Worm (Caenorhabditis elegans): ENCODE data around the gene F33C8.2.

Gene F33C8.2

DNA sequence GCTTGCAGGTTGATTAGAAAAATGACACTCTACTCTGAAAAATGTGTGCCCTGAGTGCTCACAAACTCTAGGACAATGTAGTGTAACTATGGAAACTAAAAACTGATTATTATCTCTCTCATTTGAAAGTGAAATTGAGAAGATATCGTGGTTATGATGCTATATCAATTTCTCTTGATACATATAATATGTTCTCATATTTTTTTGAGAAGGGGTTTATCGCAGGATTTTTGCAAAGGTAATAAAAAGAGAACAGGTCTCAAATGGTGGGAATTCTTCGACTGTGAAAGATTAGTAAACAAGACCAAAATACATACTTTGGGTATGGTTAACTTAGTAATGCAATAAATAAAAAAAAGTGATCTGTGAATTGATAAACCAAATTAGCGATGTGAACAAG, 16.4 kb downstream of the F33C8.2 start:
- TF ChIP-seq B0310.2 (tag; optimal IDR thresholded peaks at IDR 0.05) (no peak), hnd-1 (tag; optimal IDR thresholded peaks at IDR 0.05) (no peak), hmg-4 (GFP tag; optimal IDR thresholded peaks at IDR 0.05) (no peak), tbx-37 (GFP tag; conservative IDR thresholded peaks at IDR 0.05) (no peak), F13C5.2 (tag; optimal IDR thresholded peaks at IDR 0.05) (no peak), pes-1 (GFP tag; IDR thresholded peaks at IDR 0.05) (no peak), flt-1 (GFP tag; IDR thresholded peaks at IDR 0.05) (no peak), hmbx-1 (tag; optimal IDR thresholded peaks at IDR 0.05) (no peak), scrt-1 (GFP tag; IDR thresholded peaks at IDR 0.05) (no peak), tbx-11 (GFP tag; IDR thresholded peaks at IDR 0.05) (no peak), ets-7 (tag; optimal IDR thresholded peaks at IDR 0.05) (no peak), ceh-13 (GFP tag; optimal IDR thresholded peaks at IDR 0.05) (no peak), sea-1 (GFP tag; conservative IDR thresholded peaks at IDR 0.05) (no peak), ceh-36 (tag; optimal IDR thresholded peaks at IDR 0.05) (no peak), tra-4 (tag; optimal IDR thresholded peaks at IDR 0.05) (no peak), ama-1 (optimal IDR thresholded peaks at IDR 0.05) (no peak), aly-1 (tag; optimal IDR thresholded peaks at IDR 0.05) (no peak)

DNA sequence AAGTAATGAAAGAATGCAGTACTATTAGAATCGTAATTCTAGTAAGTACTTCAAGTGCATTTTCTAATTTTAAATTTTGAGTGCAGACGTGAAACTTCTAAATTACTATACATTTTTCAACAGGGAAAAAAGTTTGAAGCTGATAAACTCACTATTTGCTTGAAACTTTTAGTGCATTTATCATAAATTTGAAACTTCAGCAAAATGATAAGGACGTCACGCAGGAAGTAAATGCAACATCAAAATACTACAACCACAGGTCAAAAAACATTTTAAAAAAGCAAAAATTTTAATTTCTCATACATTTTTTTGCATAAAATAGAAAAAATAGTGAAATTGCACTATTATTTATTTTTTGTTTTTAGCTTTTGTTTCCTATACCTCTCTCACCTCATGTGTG, 18.3 kb downstream of the F33C8.2 start:
- TF ChIP-seq ceh-36 (tag; optimal IDR thresholded peaks at IDR 0.05), result no peak
- TF ChIP-seq flt-1 (GFP tag; IDR thresholded peaks at IDR 0.05), result no peak
- no peak for TF ChIP-seq ets-7 (tag; optimal IDR thresholded peaks at IDR 0.05)
- TF ChIP-seq tra-4 (tag; optimal IDR thresholded peaks at IDR 0.05), result no peak
- no peak for TF ChIP-seq sea-1 (GFP tag; conservative IDR thresholded peaks at IDR 0.05)
- TF ChIP-seq scrt-1 (GFP tag; IDR thresholded peaks at IDR 0.05), result no peak
- no peak for TF ChIP-seq tbx-37 (GFP tag; conservative IDR thresholded peaks at IDR 0.05)
- no peak for TF ChIP-seq B0310.2 (tag; optimal IDR thresholded peaks at IDR 0.05)
- TF ChIP-seq pes-1 (GFP tag; IDR thresholded peaks at IDR 0.05), result no peak
- TF ChIP-seq ama-1 (optimal IDR thresholded peaks at IDR 0.05), result no peak
- no peak for TF ChIP-seq hmbx-1 (tag; optimal IDR thresholded peaks at IDR 0.05)
- TF ChIP-seq tbx-11 (GFP tag; IDR thresholded peaks at IDR 0.05), result no peak
- TF ChIP-seq F13C5.2 (tag; optimal IDR thresholded peaks at IDR 0.05), result no peak
- TF ChIP-seq ceh-13 (GFP tag; optimal IDR thresholded peaks at IDR 0.05), result no peak
- no peak for TF ChIP-seq hnd-1 (tag; optimal IDR thresholded peaks at IDR 0.05)
- TF ChIP-seq hmg-4 (GFP tag; optimal IDR thresholded peaks at IDR 0.05), result no peak
- no peak for TF ChIP-seq aly-1 (tag; optimal IDR thresholded peaks at IDR 0.05)

ce11 chrX:14740019-14740418, 18.8 kb downstream of the F33C8.2 start, which contains the start of gene C05G5.1:
C05G5.1 (minus strand) TSS chrX:14740119.
- TF ChIP-seq hnd-1 (tag; optimal IDR thresholded peaks at IDR 0.05) (no peak), pes-1 (GFP tag; IDR thresholded peaks at IDR 0.05) (no peak), tbx-11 (GFP tag; IDR thresholded peaks at IDR 0.05) (no peak), ets-7 (tag; optimal IDR thresholded peaks at IDR 0.05) (no peak)

ce11 chrX:14743210-14743609, 22.0 kb downstream of the F33C8.2 start:
- no peak for TF ChIP-seq ets-7 (tag; optimal IDR thresholded peaks at IDR 0.05)
- TF ChIP-seq sea-1 (GFP tag; conservative IDR thresholded peaks at IDR 0.05), result no peak
- TF ChIP-seq F13C5.2 (tag; optimal IDR thresholded peaks at IDR 0.05), result no peak
- TF ChIP-seq tbx-37 (GFP tag; conservative IDR thresholded peaks at IDR 0.05), result no peak
- TF ChIP-seq aly-1 (tag; optimal IDR thresholded peaks at IDR 0.05), result no peak
- no peak for TF ChIP-seq ama-1 (optimal IDR thresholded peaks at IDR 0.05)
- no peak for TF ChIP-seq ceh-36 (tag; optimal IDR thresholded peaks at IDR 0.05)
- TF ChIP-seq tra-4 (tag; optimal IDR thresholded peaks at IDR 0.05), result no peak
- no peak for TF ChIP-seq hmbx-1 (tag; optimal IDR thresholded peaks at IDR 0.05)
- no peak for TF ChIP-seq flt-1 (GFP tag; IDR thresholded peaks at IDR 0.05)
- no peak for TF ChIP-seq hnd-1 (tag; optimal IDR thresholded peaks at IDR 0.05)
- TF ChIP-seq pes-1 (GFP tag; IDR thresholded peaks at IDR 0.05), result no peak
- TF ChIP-seq ceh-13 (GFP tag; optimal IDR thresholded peaks at IDR 0.05), result no peak
- TF ChIP-seq hmg-4 (GFP tag; optimal IDR thresholded peaks at IDR 0.05), result no peak
- no peak for TF ChIP-seq tbx-11 (GFP tag; IDR thresholded peaks at IDR 0.05)
- TF ChIP-seq scrt-1 (GFP tag; IDR thresholded peaks at IDR 0.05), result no peak
- TF ChIP-seq B0310.2 (tag; optimal IDR thresholded peaks at IDR 0.05), result no peak

DNA sequence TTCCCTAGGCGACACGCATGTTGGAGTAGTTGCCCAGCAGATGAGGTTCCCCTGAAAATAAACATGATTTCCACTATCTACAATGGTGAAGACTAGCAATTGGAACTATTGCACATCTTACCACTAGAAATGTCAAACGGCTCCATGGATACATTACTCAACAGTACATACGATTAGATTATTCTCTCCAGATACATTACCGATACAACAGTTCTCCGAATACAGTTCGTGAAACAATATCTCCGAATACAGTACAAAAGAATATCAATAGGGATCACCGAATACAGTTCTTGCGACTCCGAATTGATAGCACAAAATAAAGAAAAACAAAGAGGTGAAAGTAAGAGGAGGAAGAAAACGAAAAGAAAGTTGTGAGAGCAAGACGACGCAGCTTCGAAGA, 22.6 kb downstream of the F33C8.2 start, which contains the start of gene C05G5.7:
TSS of gene C05G5.7 (minus strand) at position 1 of the 400 bp plus-strand sequence.
- TF ChIP-seq scrt-1 (GFP tag; IDR thresholded peaks at IDR 0.05) (no peak), hmbx-1 (tag; optimal IDR thresholded peaks at IDR 0.05) (no peak), tbx-37 (GFP tag; conservative IDR thresholded peaks at IDR 0.05) (no peak), ama-1 (optimal IDR thresholded peaks at IDR 0.05) (no peak), B0310.2 (tag; optimal IDR thresholded peaks at IDR 0.05) (no peak), aly-1 (tag; optimal IDR thresholded peaks at IDR 0.05) (no peak), tbx-11 (GFP tag; IDR thresholded peaks at IDR 0.05) (no peak), F13C5.2 (tag; optimal IDR thresholded peaks at IDR 0.05) (no peak), flt-1 (GFP tag; IDR thresholded peaks at IDR 0.05) (no peak), hnd-1 (tag; optimal IDR thresholded peaks at IDR 0.05) (no peak), ceh-13 (GFP tag; optimal IDR thresholded peaks at IDR 0.05) (no peak)

DNA sequence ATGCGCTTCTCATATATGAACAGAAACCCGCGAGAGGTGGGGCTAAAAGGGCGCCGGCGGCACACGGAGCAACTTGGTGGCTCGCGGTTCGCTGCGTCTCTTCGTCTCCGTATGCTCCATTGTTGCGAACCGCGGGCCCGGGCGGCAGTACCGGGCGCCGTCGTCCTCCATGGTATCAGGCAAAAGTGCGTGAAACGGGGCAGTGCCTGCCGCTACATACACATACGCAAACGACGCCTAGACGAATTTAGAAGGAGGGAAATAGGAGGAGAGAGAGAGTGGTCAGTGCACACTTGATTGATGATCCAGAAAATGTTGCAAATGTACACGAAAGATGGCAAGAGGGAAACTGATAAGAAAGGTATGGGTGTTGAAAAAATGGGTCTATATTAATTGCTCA, 23.3 kb downstream of the F33C8.2 start:
- TF ChIP-seq ama-1 (optimal IDR thresholded peaks at IDR 0.05), result no peak
- TF ChIP-seq ceh-13 (GFP tag; optimal IDR thresholded peaks at IDR 0.05), result no peak
- no peak for TF ChIP-seq tra-4 (tag; optimal IDR thresholded peaks at IDR 0.05)
- no peak for TF ChIP-seq hnd-1 (tag; optimal IDR thresholded peaks at IDR 0.05)
- TF ChIP-seq sea-1 (GFP tag; conservative IDR thresholded peaks at IDR 0.05), result no peak
- no peak for TF ChIP-seq ets-7 (tag; optimal IDR thresholded peaks at IDR 0.05)
- no peak for TF ChIP-seq hmbx-1 (tag; optimal IDR thresholded peaks at IDR 0.05)
- TF ChIP-seq hmg-4 (GFP tag; optimal IDR thresholded peaks at IDR 0.05), result no peak

DNA sequence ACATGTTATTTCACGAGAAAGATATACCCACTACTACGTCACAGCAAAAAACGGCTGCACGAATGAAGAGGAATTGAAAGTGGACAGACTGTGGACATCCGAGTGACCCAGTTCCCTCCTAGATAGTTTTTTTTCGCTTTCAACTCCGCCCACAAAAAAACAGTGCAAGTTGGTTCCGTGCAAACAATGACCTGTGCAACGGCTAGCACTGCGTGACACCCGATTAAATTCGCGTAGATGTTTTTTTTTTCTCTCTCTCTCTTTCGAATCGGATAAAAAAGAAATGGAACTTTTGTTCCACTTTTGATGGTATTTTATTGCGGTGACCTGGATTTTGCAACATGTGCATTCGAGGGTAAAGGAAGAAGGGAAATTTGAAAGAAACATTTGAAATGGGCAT, 24.0 kb downstream of the F33C8.2 start:
- TF ChIP-seq scrt-1 (GFP tag; IDR thresholded peaks at IDR 0.05), result no peak
- no peak for TF ChIP-seq tbx-37 (GFP tag; conservative IDR thresholded peaks at IDR 0.05)
- no peak for TF ChIP-seq hmbx-1 (tag; optimal IDR thresholded peaks at IDR 0.05)
- TF ChIP-seq ets-7 (tag; optimal IDR thresholded peaks at IDR 0.05), result no peak
- TF ChIP-seq tbx-11 (GFP tag; IDR thresholded peaks at IDR 0.05), result no peak
- no peak for TF ChIP-seq aly-1 (tag; optimal IDR thresholded peaks at IDR 0.05)
- TF ChIP-seq F13C5.2 (tag; optimal IDR thresholded peaks at IDR 0.05), result no peak
- no peak for TF ChIP-seq hnd-1 (tag; optimal IDR thresholded peaks at IDR 0.05)

- TF ChIP-seq hmbx-1 (tag; optimal IDR thresholded peaks at IDR 0.05) (peak; percentile 33), scrt-1 (GFP tag; IDR thresholded peaks at IDR 0.05) (no peak), flt-1 (GFP tag; IDR thresholded peaks at IDR 0.05) (no peak), tra-4 (tag; optimal IDR thresholded peaks at IDR 0.05) (no peak), sea-1 (GFP tag; conservative IDR thresholded peaks at IDR 0.05) (0 out of 2 replicates have a peak, but pooled peaks have one; percentile 35), ets-7 (tag; optimal IDR thresholded peaks at IDR 0.05) (no peak), pes-1 (GFP tag; IDR thresholded peaks at IDR 0.05) (peak; percentile 24; the same call in 1 of the 2 replicates), ceh-36 (tag; optimal IDR thresholded peaks at IDR 0.05) (no peak), aly-1 (tag; optimal IDR thresholded peaks at IDR 0.05) (no peak), tbx-11 (GFP tag; IDR thresholded peaks at IDR 0.05) (no peak), hmg-4 (GFP tag; optimal IDR thresholded peaks at IDR 0.05) (no peak), B0310.2 (tag; optimal IDR thresholded peaks at IDR 0.05) (no peak), F13C5.2 (tag; optimal IDR thresholded peaks at IDR 0.05) (peak; percentile 57), ceh-13 (GFP tag; optimal IDR thresholded peaks at IDR 0.05) (no peak), tbx-37 (GFP tag; conservative IDR thresholded peaks at IDR 0.05) (0 out of 2 replicates have a peak, but pooled peaks have one; percentile 6)
Measured at ce11 chrX:14746948-14747347, 25.8 kb downstream of the F33C8.2 start, which contains the start of gene C05G5.2. C05G5.2 (plus strand) TSS chrX:14747303.
